Worm (Caenorhabditis elegans) whole organism, L1 larva: ENCODE results near the gene Y57G11B.8.

Experiments used
- C04F5.9 ChIP-seq: sonication (generic microtip); optimal IDR thresholded peaks from 2 replicates; lab custom pipeline; 2016; ENCODE audit warnings: missing genetic modification characterization, missing compliant biosample characterization
- C16A3.4 ChIP-seq: fragments of 150-350 bp; optimal IDR thresholded peaks from 2 replicates; lab custom pipeline; 2014; ENCODE audit warnings: missing biosample characterization, missing genetic modification characterization
- Y116A8C.19 ChIP-seq: sonication (generic microtip); optimal IDR thresholded peaks from 2 replicates; lab custom pipeline; 2016; ENCODE audit warnings: missing compliant biosample characterization, missing genetic modification characterization, borderline replicate concordance
- aha-1 ChIP-seq: fragments of 150-350 bp; optimal IDR thresholded peaks from 2 replicates; lab custom pipeline; 2014; ENCODE audit warnings: missing biosample characterization, missing genetic modification characterization
- alr-1 ChIP-seq: fragments of 200-800 bp; sonication (Bioruptor generic); optimal IDR thresholded peaks from 2 replicates; lab custom pipeline; 2018; ENCODE audit warnings: borderline replicate concordance, mild to moderate bottlenecking, missing genetic modification characterization, missing compliant biosample characterization
- ceh-63 ChIP-seq: fragments of 200-800 bp; sonication (Bioruptor generic); optimal IDR thresholded peaks from 2 replicates; lab custom pipeline; 2018; ENCODE audit warnings: mild to moderate bottlenecking, missing genetic modification characterization, missing compliant biosample characterization
- ceh-8 ChIP-seq: fragments of 200-800 bp; sonication (Bioruptor generic); optimal IDR thresholded peaks from 2 replicates; lab custom pipeline; 2018; ENCODE audit warnings: mild to moderate bottlenecking, missing genetic modification characterization, moderate library complexity, missing compliant biosample characterization
- ceh-88 ChIP-seq: fragments of 200-800 bp; sonication (Bioruptor generic); IDR thresholded peaks from 2 replicates; pipeline ENCODE4 v1.3.6; 2022; ENCODE audit warnings: missing genetic modification characterization, missing compliant biosample characterization
- ces-1 ChIP-seq: fragments of 150-350 bp; optimal IDR thresholded peaks from 2 replicates; lab custom pipeline; 2014; ENCODE audit warnings: missing biosample characterization, missing genetic modification reagents, missing genetic modification characterization
- dsc-1 ChIP-seq: sonication (generic microtip); optimal IDR thresholded peaks from 2 replicates; lab custom pipeline; 2016; ENCODE audit warnings: mild to moderate bottlenecking, missing genetic modification characterization, missing compliant biosample characterization
- efl-1 ChIP-seq, 4 experiments: fragments of 150-350 bp; optimal IDR thresholded peaks in 3 of 4; peaks in 1 of 4; 1 replicate in 1 of 4; 2 replicates in 3 of 4; lab custom pipeline; 2014; ENCODE audit warnings: missing biosample characterization in 2 of 4, missing genetic modification characterization in 2 of 4, missing genetic modification reagents in 2 of 4
- efl-3 ChIP-seq: fragments of 200-800 bp; sonication (Bioruptor generic); optimal IDR thresholded peaks from 2 replicates; lab custom pipeline; 2018; ENCODE audit warnings: mild to moderate bottlenecking, missing genetic modification characterization, missing compliant biosample characterization
- elt-3 ChIP-seq, 6 experiments: fragments of 150-350 bp in 1 of 6; sonication (generic microtip); optimal IDR thresholded peaks; 2 replicates each; lab custom pipeline; 2017 to 2018; ENCODE audit warnings: missing biosample characterization in 6 of 6, missing genetic modification characterization in 6 of 6, inconsistent platforms in 1 of 6
- ets-5 ChIP-seq: fragments of 200-800 bp; sonication (Bioruptor generic); IDR thresholded peaks from 2 replicates; pipeline ENCODE4 v1.3.6; 2022; ENCODE audit warnings: missing genetic modification characterization, missing compliant biosample characterization
- fkh-10 ChIP-seq: sonication (generic microtip); optimal IDR thresholded peaks from 2 replicates; lab custom pipeline; 2017; ENCODE audit warnings: missing biosample characterization, missing genetic modification reagents, missing genetic modification characterization
- fkh-8 ChIP-seq: sonication (generic microtip); optimal IDR thresholded peaks from 2 replicates; lab custom pipeline; 2016; ENCODE audit warnings: mild to moderate bottlenecking, missing genetic modification characterization, missing compliant biosample characterization
- fos-1 ChIP-seq: fragments of 150-350 bp; optimal IDR thresholded peaks from 2 replicates; lab custom pipeline; 2014; ENCODE audit warnings: missing biosample characterization, missing genetic modification characterization
- grh-1 ChIP-seq: fragments of 200-800 bp; sonication (Bioruptor generic); IDR thresholded peaks from 2 replicates; pipeline ENCODE4 v1.3.6; 2022; ENCODE audit warnings: missing genetic modification reagents, missing genetic modification characterization, missing compliant biosample characterization
- hpl-2 ChIP-seq: fragments of 150-350 bp; optimal IDR thresholded peaks from 2 replicates; lab custom pipeline; 2014; ENCODE audit warnings: missing biosample characterization, missing genetic modification reagents, missing genetic modification characterization
- jun-1 ChIP-seq: fragments of 150-350 bp; optimal IDR thresholded peaks from 2 replicates; lab custom pipeline; 2014; ENCODE audit warnings: missing biosample characterization, missing genetic modification reagents, missing genetic modification characterization
- lin-14 ChIP-seq: fragments of 200-800 bp; sonication (Bioruptor generic); optimal IDR thresholded peaks from 2 replicates; lab custom pipeline; 2018; ENCODE audit warnings: mild to moderate bottlenecking, missing genetic modification characterization, moderate library complexity, missing compliant biosample characterization
- lin-15B ChIP-seq: fragments of 150-350 bp; sonication (generic microtip); optimal IDR thresholded peaks from 3 replicates; lab custom pipeline; 2014; ENCODE audit warnings: missing biosample characterization, missing genetic modification characterization
- lir-3 ChIP-seq: sonication (generic microtip); optimal IDR thresholded peaks from 2 replicates; lab custom pipeline; 2016; ENCODE audit warnings: mild to moderate bottlenecking, missing genetic modification characterization, moderate library complexity, missing compliant biosample characterization; ENCODE audit not compliant: poor library complexity
- lsy-2 ChIP-seq, 2 experiments: fragments of 150-350 bp; optimal IDR thresholded peaks; 2 replicates each; lab custom pipeline; 2014; ENCODE audit warnings: missing biosample characterization in 2 of 2, missing genetic modification characterization in 2 of 2
- mep-1 ChIP-seq: fragments of 150-350 bp; optimal IDR thresholded peaks from 2 replicates; lab custom pipeline; 2014; ENCODE audit warnings: missing biosample characterization, missing genetic modification characterization
- nhr-11 ChIP-seq: fragments of 150-350 bp; optimal IDR thresholded peaks from 2 replicates; lab custom pipeline; 2014; ENCODE audit warnings: missing biosample characterization, missing genetic modification characterization
- nhr-12 ChIP-seq: sonication (generic microtip); optimal IDR thresholded peaks from 2 replicates; lab custom pipeline; 2017; ENCODE audit warnings: missing biosample characterization, missing genetic modification characterization
- nhr-20 ChIP-seq: sonication (generic microtip); optimal IDR thresholded peaks from 2 replicates; lab custom pipeline; 2016; ENCODE audit warnings: mild to moderate bottlenecking, missing genetic modification characterization, missing compliant biosample characterization
- nhr-237 ChIP-seq: fragments of 150-350 bp; optimal IDR thresholded peaks from 2 replicates; lab custom pipeline; 2014; ENCODE audit warnings: missing biosample characterization, missing genetic modification characterization
- nhr-47 ChIP-seq: sonication (generic microtip); optimal IDR thresholded peaks from 2 replicates; lab custom pipeline; 2016; ENCODE audit warnings: mild to moderate bottlenecking, missing genetic modification characterization, moderate library complexity, missing compliant biosample characterization
- nhr-71 ChIP-seq: sonication (generic microtip); optimal IDR thresholded peaks from 2 replicates; lab custom pipeline; 2016; ENCODE audit warnings: mild to moderate bottlenecking, missing genetic modification characterization, moderate library complexity, missing compliant biosample characterization
- nhr-77 ChIP-seq: fragments of 150-350 bp; optimal IDR thresholded peaks from 2 replicates; lab custom pipeline; 2014; ENCODE audit warnings: missing biosample characterization, missing genetic modification characterization
- nhr-84 ChIP-seq: sonication (generic microtip); optimal IDR thresholded peaks from 2 replicates; lab custom pipeline; 2017; ENCODE audit warnings: missing biosample characterization, missing genetic modification characterization
- pag-3 ChIP-seq: sonication (generic microtip); optimal IDR thresholded peaks from 2 replicates; lab custom pipeline; 2017; ENCODE audit warnings: missing genetic modification characterization, mild to moderate bottlenecking, missing compliant biosample characterization, antibody characterized with exemption, borderline replicate concordance; ENCODE audit not compliant: insufficient read depth
- pax-3 ChIP-seq: fragments of 200-800 bp; sonication (Bioruptor generic); optimal IDR thresholded peaks from 2 replicates; lab custom pipeline; 2018; ENCODE audit warnings: mild to moderate bottlenecking, missing genetic modification characterization, moderate library complexity, missing compliant biosample characterization
- rnt-1 ChIP-seq: sonication (generic microtip); optimal IDR thresholded peaks from 2 replicates; lab custom pipeline; 2016; ENCODE audit warnings: mild to moderate bottlenecking, missing genetic modification characterization, moderate library complexity, missing compliant biosample characterization
- skn-1 ChIP-seq: fragments of 150-350 bp; optimal IDR thresholded peaks from 2 replicates; lab custom pipeline; 2014; ENCODE audit warnings: missing biosample characterization, missing genetic modification characterization
- snpc-4 ChIP-seq: fragments of 150-350 bp; optimal IDR thresholded peaks from 2 replicates; lab custom pipeline; 2014; ENCODE audit warnings: missing biosample characterization, missing genetic modification characterization
- sptf-1 ChIP-seq: fragments of 150-350 bp; optimal IDR thresholded peaks from 2 replicates; lab custom pipeline; 2014; ENCODE audit warnings: missing biosample characterization, missing genetic modification characterization
- swsn-7 ChIP-seq: sonication (generic microtip); optimal IDR thresholded peaks from 2 replicates; lab custom pipeline; 2016; ENCODE audit warnings: missing genetic modification characterization, missing compliant biosample characterization
- tbx-2 ChIP-seq: sonication (generic microtip); optimal IDR thresholded peaks from 2 replicates; lab custom pipeline; 2016; ENCODE audit warnings: missing genetic modification characterization, missing compliant biosample characterization
- unc-130 ChIP-seq: fragments of 150-350 bp; optimal IDR thresholded peaks from 2 replicates; lab custom pipeline; 2017; ENCODE audit warnings: missing biosample characterization, missing genetic modification characterization, inconsistent platforms
- unc-62 ChIP-seq: fragments of 150-350 bp; optimal IDR thresholded peaks from 2 replicates; lab custom pipeline; 2014; ENCODE audit warnings: missing biosample characterization, missing genetic modification reagents, missing genetic modification characterization
- unc-86 ChIP-seq: sonication (generic microtip); optimal IDR thresholded peaks from 2 replicates; lab custom pipeline; 2016; ENCODE audit warnings: missing genetic modification characterization, missing compliant biosample characterization
- unc-98 ChIP-seq: fragments of 200-800 bp; sonication (Bioruptor generic); IDR thresholded peaks from 2 replicates; pipeline ENCODE4 v1.3.6; 2022; ENCODE audit warnings: missing genetic modification characterization, missing compliant biosample characterization
- vab-15 ChIP-seq: sonication (generic microtip); optimal IDR thresholded peaks from 2 replicates; lab custom pipeline; 2017; ENCODE audit warnings: missing genotype, mild to moderate bottlenecking, missing genetic modification characterization, missing compliant biosample characterization
- zip-4 ChIP-seq: fragments of 200-800 bp; sonication (Bioruptor generic); optimal IDR thresholded peaks from 2 replicates; lab custom pipeline; 2018; ENCODE audit warnings: mild to moderate bottlenecking, missing genetic modification characterization, moderate library complexity, missing compliant biosample characterization
- ztf-4 ChIP-seq: fragments of 150-350 bp; optimal IDR thresholded peaks from 2 replicates; lab custom pipeline; 2014; ENCODE audit warnings: missing biosample characterization, missing genetic modification characterization

The Y57G11B.8 gene

DNA sequence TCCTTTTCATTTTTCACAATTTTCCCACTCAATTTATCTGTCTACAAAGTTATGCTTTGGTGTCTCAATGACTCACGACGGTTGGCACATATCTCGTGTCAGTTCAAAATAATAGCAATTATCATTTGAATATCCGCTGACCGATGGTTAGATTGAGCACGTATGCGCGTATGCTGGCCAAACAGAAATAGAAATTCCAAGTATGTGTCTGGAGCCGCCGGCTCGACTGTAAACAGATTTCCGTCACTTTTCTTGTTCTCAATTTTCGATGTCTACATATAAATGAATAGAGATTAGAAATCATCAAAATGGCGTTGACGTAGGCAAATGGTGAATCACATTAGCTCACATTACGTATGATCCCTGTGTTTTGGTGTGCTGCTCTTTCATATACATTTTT is 42.6 kb upstream of the Y57G11B.8 start:
- no peak for TF ChIP-seq vab-15 (tag; lab: Kevin White, UChicago)
- no peak for TF ChIP-seq nhr-12 (tag; lab: Kevin White, UChicago)
- TF ChIP-seq efl-1 (optimal IDR thresholded peaks at IDR 0.05; lab: Kevin White, UChicago) = no peak
- peak in 1 of 2 experiments; percentile 19 for TF ChIP-seq efl-1 (GFP tag; optimal IDR thresholded peaks at IDR 0.05 in 1 of 2; lab: Kevin White, UChicago)
- no peak for TF ChIP-seq lin-15B (tag; lab: Kevin White, UChicago)
- TF ChIP-seq C16A3.4 = no peak
- TF ChIP-seq tbx-2 (tag; lab: Kevin White, UChicago) = no peak
- TF ChIP-seq nhr-71 (tag; lab: Kevin White, UChicago) = peak; percentile 77
- TF ChIP-seq nhr-20 (tag; lab: Kevin White, UChicago) = peak; percentile 34
- peak; percentile 4 for TF ChIP-seq fkh-10 (GFP tag; lab: Kevin White, UChicago)
- peak; percentile 33 for TF ChIP-seq nhr-47 (tag; lab: Kevin White, UChicago)
- peak; percentile 2 for TF ChIP-seq lin-14
- TF ChIP-seq fkh-8 (tag; lab: Kevin White, UChicago) = peak; percentile 81
- TF ChIP-seq C04F5.9 (tag; lab: Kevin White, UChicago) = no peak
- TF ChIP-seq mep-1 = no peak
- TF ChIP-seq skn-1 (tag; lab: Kevin White, UChicago) = no peak
- no peak for TF ChIP-seq ceh-88 (GFP tag; lab: Robert Waterston, UW)
- TF ChIP-seq aha-1 (tag; lab: Kevin White, UChicago) = no peak
- no peak for TF ChIP-seq elt-3 (tag; optimal IDR thresholded peaks at IDR 0.05; lab: Kevin White, UChicago)
- TF ChIP-seq ceh-8 (GFP tag; lab: Kevin White, UChicago) = peak; percentile 44
- TF ChIP-seq nhr-11 (tag; lab: Kevin White, UChicago) = no peak
- TF ChIP-seq pax-3 (tag; lab: Kevin White, UChicago) = peak; percentile 54
- TF ChIP-seq dsc-1 (tag; lab: Kevin White, UChicago) = peak; percentile 72
- no peak for TF ChIP-seq nhr-77 (tag; lab: Kevin White, UChicago)

DNA sequence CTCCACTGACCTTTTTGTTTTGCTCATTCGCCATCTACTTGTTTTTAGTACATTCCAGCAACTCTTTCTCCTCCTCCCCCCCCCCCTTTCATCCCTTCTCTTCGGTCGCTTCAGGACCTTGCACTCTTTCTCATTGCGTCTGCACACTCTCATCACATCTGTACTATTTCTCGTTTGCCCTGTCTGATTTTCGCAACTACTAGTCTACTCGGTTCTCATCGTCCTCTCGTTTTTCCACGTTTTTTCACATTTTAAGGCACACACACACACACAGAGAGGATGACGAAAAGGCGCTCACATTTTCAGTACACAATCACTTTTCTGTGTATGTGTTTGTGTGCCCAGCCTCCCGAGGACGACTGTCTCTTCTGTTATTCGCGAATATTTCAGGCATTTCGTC is 42.0 kb upstream of the Y57G11B.8 start:
- TF ChIP-seq fkh-8 (tag; lab: Kevin White, UChicago) (peak; percentile 56), alr-1 (tag; lab: Kevin White, UChicago) (no peak), nhr-84 (tag; lab: Kevin White, UChicago) (no peak), elt-3 (tag; optimal IDR thresholded peaks at IDR 0.05; lab: Kevin White, UChicago) (peak in 1 of 6 experiments; percentile 20), dsc-1 (tag; lab: Kevin White, UChicago) (peak; percentile 6), unc-98 (GFP tag; lab: Robert Waterston, UW) (no peak), sptf-1 (no peak), ceh-88 (GFP tag; lab: Robert Waterston, UW) (no peak), fos-1 (tag; lab: Kevin White, UChicago) (no peak), nhr-47 (tag; lab: Kevin White, UChicago) (peak; percentile 38), Y116A8C.19 (tag; lab: Kevin White, UChicago) (no peak), unc-86 (tag; lab: Kevin White, UChicago) (peak; percentile 29), skn-1 (tag; lab: Kevin White, UChicago) (peak; percentile 49), zip-4 (GFP tag; lab: Kevin White, UChicago) (peak; percentile 4), ztf-4 (tag; lab: Kevin White, UChicago) (no peak), nhr-71 (tag; lab: Kevin White, UChicago) (peak; percentile 78), ets-5 (GFP tag; lab: Robert Waterston, UW) (no peak), lin-15B (tag; lab: Kevin White, UChicago) (no peak), fkh-10 (GFP tag; lab: Kevin White, UChicago) (no peak), snpc-4 (peak; percentile 11), hpl-2 (GFP tag; lab: Kevin White, UChicago) (no peak), ceh-63 (GFP tag; lab: Kevin White, UChicago) (no peak), swsn-7 (peak; percentile 50), jun-1 (tag; lab: Kevin White, UChicago) (peak; percentile 59), nhr-77 (tag; lab: Kevin White, UChicago) (peak; percentile 33), nhr-20 (tag; lab: Kevin White, UChicago) (peak; percentile 57), lsy-2 (tag; optimal IDR thresholded peaks at IDR 0.05; lab: Kevin White, UChicago) (peak; percentile 48 to 63), pax-3 (tag; lab: Kevin White, UChicago) (no peak), nhr-237 (tag; lab: Kevin White, UChicago) (no peak), ces-1 (no peak), unc-130 (tag; lab: Kevin White, UChicago) (no peak), grh-1 (no peak), unc-62 (GFP tag; lab: Kevin White, UChicago) (no peak), pag-3 (tag; lab: Kevin White, UChicago) (no peak), tbx-2 (tag; lab: Kevin White, UChicago) (peak; percentile 29), nhr-11 (tag; lab: Kevin White, UChicago) (no peak), lir-3 (no peak), rnt-1 (tag; lab: Kevin White, UChicago) (peak; percentile 23), efl-3 (GFP tag; lab: Kevin White, UChicago) (no peak)
